Worm (Caenorhabditis elegans) whole organism, L4 larva: ENCODE data around the gene lron-5.
A peak's percentile ranks its signal among the peaks of the same experiment; 100 is the strongest.

Source experiments
- D1046.2 ChIP-seq: fragments of 200-800 bp; sonication (Bioruptor generic); IDR thresholded peaks from 2 replicates; pipeline ENCODE4 v1.3.6; 2022; ENCODE audit warnings: missing genetic modification characterization, missing compliant biosample characterization
- F37D6.2 ChIP-seq: sonication (generic microtip); optimal IDR thresholded peaks from 2 replicates; lab custom pipeline; 2016; ENCODE audit warnings: mild to moderate bottlenecking, missing genetic modification characterization, missing compliant biosample characterization
- F49E8.2 ChIP-seq: sonication (generic microtip); optimal IDR thresholded peaks from 2 replicates; lab custom pipeline; 2016; ENCODE audit warnings: missing compliant biosample characterization, mild to moderate bottlenecking, missing genetic modification characterization, borderline replicate concordance
- Y75B8A.6 ChIP-seq: fragments of 200-800 bp; sonication (Bioruptor generic); IDR thresholded peaks from 2 replicates; pipeline ENCODE4 v1.3.6; 2022; ENCODE audit warnings: missing genetic modification reagents, missing genetic modification characterization, missing compliant biosample characterization
- ZK337.2 ChIP-seq: fragments of 200-800 bp; sonication (Bioruptor generic); IDR thresholded peaks from 2 replicates; pipeline ENCODE4 v1.3.6; 2022; ENCODE audit warnings: missing genetic modification reagents, missing genetic modification characterization, missing compliant biosample characterization
- aha-1 ChIP-seq: fragments of 150-350 bp; peaks from one replicate; lab custom pipeline; 2014; ENCODE audit warnings: missing biosample characterization, missing genetic modification characterization
- ces-1 ChIP-seq: fragments of 150-350 bp; sonication (generic microtip); optimal IDR thresholded peaks from 4 replicates; lab custom pipeline; 2014; ENCODE audit warnings: missing biosample characterization, missing genetic modification reagents, missing genetic modification characterization
- ctbp-1 ChIP-seq: fragments of 200-800 bp; sonication (Bioruptor generic); IDR thresholded peaks from 2 replicates; pipeline ENCODE4 v1.3.6; 2022; ENCODE audit warnings: missing genetic modification reagents, missing genetic modification characterization, missing compliant biosample characterization
- daf-12 ChIP-seq: fragments of 150-350 bp; optimal IDR thresholded peaks from 2 replicates; lab custom pipeline; 2014; ENCODE audit warnings: missing biosample characterization, missing genetic modification reagents, missing genetic modification characterization
- dmd-9 ChIP-seq: fragments of 200-800 bp; sonication (Bioruptor generic); IDR thresholded peaks from 2 replicates; pipeline ENCODE4 v1.3.6; 2022; ENCODE audit warnings: missing genetic modification reagents, missing genetic modification characterization, missing compliant biosample characterization
- dpl-1 ChIP-seq: fragments of 150-350 bp; optimal IDR thresholded peaks from 2 replicates; lab custom pipeline; 2014; ENCODE audit warnings: missing biosample characterization, missing genetic modification reagents, missing genetic modification characterization
- duxl-1 ChIP-seq: sonication (generic microtip); optimal IDR thresholded peaks from 2 replicates; lab custom pipeline; 2016; ENCODE audit warnings: mild to moderate bottlenecking, missing genetic modification characterization, moderate library complexity, missing compliant biosample characterization; ENCODE audit not compliant: poor library complexity
- egl-27 ChIP-seq: sonication (generic microtip); optimal IDR thresholded peaks from 3 replicates; lab custom pipeline; 2017; ENCODE audit warnings: missing biosample characterization, missing genetic modification reagents, missing genetic modification characterization
- egl-43 ChIP-seq: fragments of 200-800 bp; sonication (Bioruptor generic); IDR thresholded peaks from 2 replicates; pipeline ENCODE4 v1.3.6; 2022; ENCODE audit warnings: missing genetic modification reagents, missing genetic modification characterization, missing compliant biosample characterization
- hif-1 ChIP-seq, 2 experiments: sonication (generic microtip); optimal IDR thresholded peaks; 2 replicates each; lab custom pipeline; 2016 to 2017; ENCODE audit warnings: missing compliant biosample characterization in 2 of 2, missing genetic modification characterization in 2 of 2, missing genetic modification reagents in 2 of 2, missing genotype in 2 of 2, mild to moderate bottlenecking in 1 of 2
- hlh-11 ChIP-seq: fragments of 200-800 bp; sonication (Bioruptor generic); optimal IDR thresholded peaks from 2 replicates; lab custom pipeline; 2018; ENCODE audit warnings: mild to moderate bottlenecking, missing genetic modification characterization, missing compliant biosample characterization
- hmg-1.1 ChIP-seq: fragments of 200-800 bp; sonication (Bioruptor generic); IDR thresholded peaks from 2 replicates; pipeline ENCODE4 v1.3.6; 2022; ENCODE audit warnings: missing genetic modification reagents, missing genetic modification characterization, missing compliant biosample characterization
- lin-15B ChIP-seq: fragments of 150-350 bp; sonication (generic microtip); optimal IDR thresholded peaks from 3 replicates; lab custom pipeline; 2014; ENCODE audit warnings: missing biosample characterization, missing genetic modification characterization
- lin-29 ChIP-seq: fragments of 200-800 bp; sonication (Bioruptor generic); IDR thresholded peaks from 2 replicates; pipeline ENCODE4 v1.3.6; 2022; ENCODE audit warnings: missing genetic modification reagents, missing genetic modification characterization, missing compliant biosample characterization
- lin-38 ChIP-seq: fragments of 200-800 bp; sonication (Bioruptor generic); IDR thresholded peaks from 2 replicates; pipeline ENCODE4 v1.3.6; 2022; ENCODE audit warnings: missing genetic modification reagents, missing genetic modification characterization, missing compliant biosample characterization
- madf-5 ChIP-seq, 2 experiments: fragments of 200-800 bp; sonication (Bioruptor generic); IDR thresholded peaks; 2 replicates each; pipeline ENCODE4 v1.3.6; 2022; ENCODE audit warnings: missing compliant biosample characterization in 2 of 2, missing genetic modification characterization in 2 of 2
- madf-9 ChIP-seq: fragments of 200-800 bp; sonication (Bioruptor generic); conservative IDR thresholded peaks from 2 replicates; pipeline ENCODE4 v1.3.6; 2022; ENCODE audit warnings: missing genetic modification reagents, missing genetic modification characterization, missing compliant biosample characterization
- mdl-1 ChIP-seq, 2 experiments: fragments of 150-350 bp in 1 of 2; sonication (generic microtip) in 1 of 2; optimal IDR thresholded peaks; 2 replicates each; lab custom pipeline; 2014 to 2017; ENCODE audit warnings: missing biosample characterization in 2 of 2, missing genetic modification characterization in 2 of 2
- mep-1 ChIP-seq: fragments of 150-350 bp; sonication (generic microtip); optimal IDR thresholded peaks from 3 replicates; lab custom pipeline; 2014; ENCODE audit warnings: missing biosample characterization, missing genetic modification characterization
- mxl-3 ChIP-seq: fragments of 200-800 bp; sonication (Bioruptor generic); optimal IDR thresholded peaks from 2 replicates; lab custom pipeline; 2018; ENCODE audit warnings: mild to moderate bottlenecking, missing genetic modification characterization, missing compliant biosample characterization
- nhr-11 ChIP-seq: fragments of 150-350 bp; optimal IDR thresholded peaks from 2 replicates; lab custom pipeline; 2014; ENCODE audit warnings: missing biosample characterization, missing genetic modification characterization
- nhr-25 ChIP-seq: sonication (generic microtip); optimal IDR thresholded peaks from 2 replicates; lab custom pipeline; 2017; ENCODE audit warnings: missing genetic modification characterization, mild to moderate bottlenecking, missing compliant biosample characterization, antibody characterized with exemption, moderate library complexity, borderline replicate concordance; ENCODE audit not compliant: insufficient read depth
- nhr-28 ChIP-seq: fragments of 150-350 bp; optimal IDR thresholded peaks from 2 replicates; lab custom pipeline; 2014; ENCODE audit warnings: missing biosample characterization, missing genetic modification characterization
- nhr-42 ChIP-seq: fragments of 200-800 bp; sonication (Bioruptor generic); IDR thresholded peaks from 2 replicates; pipeline ENCODE4 v1.3.6; 2022; ENCODE audit warnings: missing genetic modification characterization, missing compliant biosample characterization
- nhr-48 ChIP-seq: sonication (generic microtip); optimal IDR thresholded peaks from 2 replicates; lab custom pipeline; 2016; ENCODE audit warnings: mild to moderate bottlenecking, missing genetic modification characterization, missing compliant biosample characterization
- nhr-76 ChIP-seq: fragments of 150-350 bp; optimal IDR thresholded peaks from 2 replicates; lab custom pipeline; 2014; ENCODE audit warnings: missing biosample characterization, missing genetic modification characterization
- nhr-77 ChIP-seq: fragments of 150-350 bp; optimal IDR thresholded peaks from 2 replicates; lab custom pipeline; 2014; ENCODE audit warnings: missing biosample characterization, missing genetic modification characterization
- pha-4 ChIP-seq, 2 experiments: fragments of 150-350 bp in 1 of 2; fragments of 200-800 bp in 1 of 2; sonication (Bioruptor generic) in 1 of 2; IDR thresholded peaks in 1 of 2; optimal IDR thresholded peaks in 1 of 2; 2 replicates each; pipeline versions ENCODE4 v1.3.6 to Lab custom; 2014 to 2022; ENCODE audit warnings: missing genetic modification characterization in 2 of 2, missing genetic modification reagents in 2 of 2, missing biosample characterization in 1 of 2, missing compliant biosample characterization in 1 of 2
- pqm-1 ChIP-seq: sonication (generic microtip); optimal IDR thresholded peaks from 2 replicates; lab custom pipeline; 2017; ENCODE audit warnings: missing biosample characterization, missing genetic modification characterization
- sdz-12 ChIP-seq: fragments of 200-800 bp; sonication (Bioruptor generic); optimal IDR thresholded peaks from 2 replicates; lab custom pipeline; 2018; ENCODE audit warnings: mild to moderate bottlenecking, missing genetic modification characterization, missing compliant biosample characterization
- spr-3 ChIP-seq: fragments of 200-800 bp; sonication (Bioruptor generic); optimal IDR thresholded peaks from 2 replicates; lab custom pipeline; 2018; ENCODE audit warnings: mild to moderate bottlenecking, missing genetic modification characterization, missing compliant biosample characterization
- tra-1 ChIP-seq: fragments of 200-800 bp; sonication (Bioruptor generic); IDR thresholded peaks from 2 replicates; pipeline ENCODE4 v1.3.6; 2022; ENCODE audit warnings: missing genetic modification reagents, missing genetic modification characterization, missing compliant biosample characterization
- unc-130 ChIP-seq: sonication (generic microtip); optimal IDR thresholded peaks from 2 replicates; lab custom pipeline; 2016; ENCODE audit warnings: missing genetic modification reagents, missing genetic modification characterization, missing compliant biosample characterization
- unc-39 ChIP-seq: sonication (generic microtip); optimal IDR thresholded peaks from 2 replicates; lab custom pipeline; 2017; ENCODE audit warnings: missing biosample characterization, missing genetic modification characterization
- unc-62 ChIP-seq, 3 experiments: fragments of 150-350 bp in 1 of 3; sonication (generic microtip); optimal IDR thresholded peaks in 2 of 3; peaks in 1 of 3; 1 replicate in 1 of 3; 2 replicates in 2 of 3; lab custom pipeline; 2014 to 2017; ENCODE audit warnings: missing biosample characterization in 3 of 3, missing genetic modification characterization in 3 of 3, missing genetic modification reagents in 3 of 3, missing genotype in 1 of 3
- vab-7 ChIP-seq: fragments of 200-800 bp; sonication (Bioruptor generic); IDR thresholded peaks from 2 replicates; pipeline ENCODE4 v1.3.6; 2022; ENCODE audit warnings: missing genetic modification reagents, missing genetic modification characterization, missing compliant biosample characterization
- zag-1 ChIP-seq: fragments of 150-350 bp; optimal IDR thresholded peaks from 2 replicates; lab custom pipeline; 2014; ENCODE audit warnings: missing biosample characterization, missing genetic modification characterization
- zfp-2 ChIP-seq: sonication (generic microtip); optimal IDR thresholded peaks from 2 replicates; lab custom pipeline; 2016; ENCODE audit warnings: mild to moderate bottlenecking, missing genetic modification characterization, missing compliant biosample characterization
- zfp-3 ChIP-seq: fragments of 200-800 bp; sonication (Bioruptor generic); conservative IDR thresholded peaks from 2 replicates; pipeline ENCODE4 v1.3.6; 2022; ENCODE audit warnings: missing genetic modification reagents, missing genetic modification characterization, missing compliant biosample characterization
- zip-11 ChIP-seq: fragments of 200-800 bp; sonication (Bioruptor generic); IDR thresholded peaks from 2 replicates; pipeline ENCODE4 v1.3.6; 2022; ENCODE audit warnings: missing genetic modification characterization, missing compliant biosample characterization
- ztf-7 ChIP-seq: fragments of 150-350 bp; optimal IDR thresholded peaks from 2 replicates; lab custom pipeline; 2014; ENCODE audit warnings: missing biosample characterization, missing genetic modification characterization

Gene lron-5

ce11 chrIII:4666753-4667400 lies 44.0 kb downstream of the lron-5 start (continued):
- no peak for TF ChIP-seq unc-39 (tag; lab: Kevin White, UChicago)
- no peak for TF ChIP-seq ztf-7 (tag; lab: Kevin White, UChicago)
- no peak for TF ChIP-seq lin-15B (tag; lab: Kevin White, UChicago)
- TF ChIP-seq F49E8.2 (tag; lab: Kevin White, UChicago) = no peak
- peak in 1 of 2 experiments; percentile 82 for TF ChIP-seq unc-62 (GFP tag; optimal IDR thresholded peaks at IDR 0.05 in 1 of 2; lab: Kevin White, UChicago)
- TF ChIP-seq unc-62 (tag; optimal IDR thresholded peaks at IDR 0.05; lab: Kevin White, UChicago) = no peak
- no peak for TF ChIP-seq unc-130 (GFP tag; lab: Kevin White, UChicago)
- no peak for TF ChIP-seq nhr-77 (tag; lab: Kevin White, UChicago)
- no peak for TF ChIP-seq sdz-12 (GFP tag; lab: Kevin White, UChicago)
- peak; percentile 39 for TF ChIP-seq nhr-28 (tag; lab: Kevin White, UChicago)
- no peak for TF ChIP-seq nhr-48 (tag; lab: Kevin White, UChicago)
- no peak for TF ChIP-seq dpl-1 (GFP tag; lab: Kevin White, UChicago)
- no peak for TF ChIP-seq nhr-42 (GFP tag; lab: Robert Waterston, UW)
- TF ChIP-seq F37D6.2 = no peak
- TF ChIP-seq hmg-1.1 (GFP tag; lab: Robert Waterston, UW) = peak; percentile 62; the same call in 1 of the 2 replicates
- TF ChIP-seq duxl-1 = no peak
- TF ChIP-seq egl-43 = no peak
- no peak for TF ChIP-seq D1046.2 (GFP tag; lab: Robert Waterston, UW)
- TF ChIP-seq nhr-11 (tag; lab: Kevin White, UChicago) = peak; percentile 19
- no peak for TF ChIP-seq ZK337.2
- no peak for TF ChIP-seq pha-4 (GFP tag; IDR thresholded peaks at IDR 0.05; lab: Robert Waterston, UW)
- no peak for TF ChIP-seq pha-4 (tag; optimal IDR thresholded peaks at IDR 0.05; lab: Kevin White, UChicago)
- no peak for TF ChIP-seq aha-1 (tag; lab: Kevin White, UChicago)
- no peak for TF ChIP-seq zfp-3 (GFP tag; lab: Robert Waterston, UW)
- TF ChIP-seq mep-1 = peak; percentile 59
- TF ChIP-seq tra-1 (GFP tag; lab: Robert Waterston, UW) = no peak
- no peak for TF ChIP-seq nhr-76 (tag; lab: Kevin White, UChicago)
- TF ChIP-seq dmd-9 = no peak
- TF ChIP-seq pqm-1 (tag; lab: Kevin White, UChicago) = no peak
- TF ChIP-seq mxl-3 (GFP tag; lab: Kevin White, UChicago) = peak; percentile 22

ce11 chrIII:4668073-4668472 lies 45.2 kb downstream of the lron-5 start:
- TF ChIP-seq Y75B8A.6 (GFP tag; lab: Robert Waterston, UW) = no peak
- TF ChIP-seq hmg-1.1 (GFP tag; lab: Robert Waterston, UW) = no peak
- no peak for TF ChIP-seq madf-9 (GFP tag; lab: Robert Waterston, UW)
- no peak for TF ChIP-seq nhr-42 (GFP tag; lab: Robert Waterston, UW)
- no peak for TF ChIP-seq zfp-2
- no peak for TF ChIP-seq daf-12
- no peak for TF ChIP-seq zfp-3 (GFP tag; lab: Robert Waterston, UW)
- TF ChIP-seq ctbp-1 (GFP tag; lab: Robert Waterston, UW) = no peak
- TF ChIP-seq ces-1 (GFP tag; lab: Kevin White, UChicago) = no peak
- TF ChIP-seq mxl-3 (GFP tag; lab: Kevin White, UChicago) = no peak
- TF ChIP-seq aha-1 (tag; lab: Kevin White, UChicago) = peak; percentile 66
- TF ChIP-seq spr-3 = no peak
- peak; percentile 85 for TF ChIP-seq pqm-1 (tag; lab: Kevin White, UChicago)
- TF ChIP-seq egl-43 = no peak
- TF ChIP-seq F37D6.2 = no peak
- TF ChIP-seq mdl-1 (tag; optimal IDR thresholded peaks at IDR 0.05; lab: Kevin White, UChicago) = peak in 1 of 2 experiments; percentile 6
- no peak for TF ChIP-seq pha-4 (GFP tag; IDR thresholded peaks at IDR 0.05; lab: Robert Waterston, UW)
- TF ChIP-seq pha-4 (tag; optimal IDR thresholded peaks at IDR 0.05; lab: Kevin White, UChicago) = no peak
- TF ChIP-seq unc-130 (GFP tag; lab: Kevin White, UChicago) = no peak
- no peak for TF ChIP-seq nhr-25 (tag; lab: Kevin White, UChicago)
- TF ChIP-seq hlh-11 = no peak
- no peak for TF ChIP-seq vab-7 (GFP tag; lab: Robert Waterston, UW)
- TF ChIP-seq zag-1 (tag; lab: Kevin White, UChicago) = no peak
- TF ChIP-seq lin-38 (GFP tag; lab: Robert Waterston, UW) = no peak
- TF ChIP-seq lin-29 (GFP tag; lab: Robert Waterston, UW) = no peak
- no peak for TF ChIP-seq madf-5 (GFP tag; IDR thresholded peaks at IDR 0.05; lab: Robert Waterston, UW)
- TF ChIP-seq hif-1 (tag; optimal IDR thresholded peaks at IDR 0.05; lab: Kevin White, UChicago) = no peak
- no peak for TF ChIP-seq F49E8.2 (tag; lab: Kevin White, UChicago)
- TF ChIP-seq zip-11 (GFP tag; lab: Robert Waterston, UW) = no peak
- no peak for TF ChIP-seq egl-27 (tag; lab: Kevin White, UChicago)
- TF ChIP-seq nhr-28 (tag; lab: Kevin White, UChicago) = peak; percentile 97
